Worm (Caenorhabditis elegans) whole organism, L1 larva: ENCODE data around the gene ZC239.14.

ENCODE experiments used
- C04F5.9 ChIP-seq: sonication (generic microtip); optimal IDR thresholded peaks from 2 replicates; lab custom pipeline; 2016; ENCODE audit warnings: missing genetic modification characterization, missing compliant biosample characterization
- C34B4.2 ChIP-seq: sonication (generic microtip); optimal IDR thresholded peaks from 2 replicates; lab custom pipeline; 2017; ENCODE audit warnings: mild to moderate bottlenecking, missing genetic modification characterization, missing compliant biosample characterization
- Y116A8C.19 ChIP-seq: sonication (generic microtip); optimal IDR thresholded peaks from 2 replicates; lab custom pipeline; 2016; ENCODE audit warnings: missing compliant biosample characterization, missing genetic modification characterization, borderline replicate concordance
- ama-1 ChIP-seq: fragments of 150-350 bp; optimal IDR thresholded peaks from 2 replicates; lab custom pipeline; 2014
- ceh-82 ChIP-seq, 3 experiments: fragments of 150-350 bp in 1 of 3; sonication (generic microtip) in 2 of 3; optimal IDR thresholded peaks; 2 replicates each; lab custom pipeline; 2014 to 2017; ENCODE audit warnings: missing biosample characterization in 3 of 3, missing genetic modification characterization in 3 of 3
- dpl-1 ChIP-seq, 3 experiments: fragments of 150-350 bp in 2 of 3; sonication (generic microtip) in 1 of 3; optimal IDR thresholded peaks; 2 replicates each; lab custom pipeline; 2014 to 2017; ENCODE audit warnings: missing biosample characterization in 3 of 3, missing genetic modification characterization in 3 of 3, missing genetic modification reagents in 3 of 3
- efl-3 ChIP-seq: fragments of 200-800 bp; sonication (Bioruptor generic); optimal IDR thresholded peaks from 2 replicates; lab custom pipeline; 2018; ENCODE audit warnings: mild to moderate bottlenecking, missing genetic modification characterization, missing compliant biosample characterization
- egl-27 ChIP-seq, 2 experiments: fragments of 150-350 bp in 1 of 2; sonication (generic microtip); optimal IDR thresholded peaks; 3 replicates each; lab custom pipeline; 2017 to 2018; ENCODE audit warnings: missing biosample characterization in 2 of 2, missing genetic modification characterization in 2 of 2, missing genetic modification reagents in 2 of 2
- elt-3 ChIP-seq, 6 experiments: fragments of 150-350 bp in 1 of 6; sonication (generic microtip); optimal IDR thresholded peaks; 2 replicates each; lab custom pipeline; 2017 to 2018; ENCODE audit warnings: missing biosample characterization in 6 of 6, missing genetic modification characterization in 6 of 6, inconsistent platforms in 1 of 6
- fkh-4 ChIP-seq: sonication (generic microtip); optimal IDR thresholded peaks from 2 replicates; lab custom pipeline; 2016; ENCODE audit warnings: missing compliant biosample characterization, missing genetic modification characterization, borderline replicate concordance
- grh-1 ChIP-seq: fragments of 200-800 bp; sonication (Bioruptor generic); IDR thresholded peaks from 2 replicates; pipeline ENCODE4 v1.3.6; 2022; ENCODE audit warnings: missing genetic modification reagents, missing genetic modification characterization, missing compliant biosample characterization
- hpl-2 ChIP-seq: fragments of 150-350 bp; optimal IDR thresholded peaks from 2 replicates; lab custom pipeline; 2014; ENCODE audit warnings: missing biosample characterization, missing genetic modification reagents, missing genetic modification characterization
- isw-1 ChIP-seq: fragments of 200-800 bp; sonication (Bioruptor generic); IDR thresholded peaks from 2 replicates; pipeline ENCODE4 v1.3.6; 2022; ENCODE audit warnings: missing genetic modification characterization, missing compliant biosample characterization
- lin-13 ChIP-seq: fragments of 150-350 bp; optimal IDR thresholded peaks from 2 replicates; lab custom pipeline; 2014; ENCODE audit warnings: missing biosample characterization, missing genetic modification reagents, missing genetic modification characterization
- lin-15B ChIP-seq: fragments of 150-350 bp; sonication (generic microtip); optimal IDR thresholded peaks from 3 replicates; lab custom pipeline; 2014; ENCODE audit warnings: missing biosample characterization, missing genetic modification characterization
- lin-35 ChIP-seq, 2 experiments: fragments of 150-350 bp; optimal IDR thresholded peaks; 2 replicates each; lab custom pipeline; 2014; ENCODE audit warnings: missing biosample characterization in 2 of 2, missing genetic modification characterization in 2 of 2, missing genetic modification reagents in 2 of 2
- lin-39 ChIP-seq: fragments of 150-350 bp; optimal IDR thresholded peaks from 2 replicates; lab custom pipeline; 2014; ENCODE audit warnings: missing biosample characterization, missing genetic modification reagents, missing genetic modification characterization
- lir-3 ChIP-seq: sonication (generic microtip); optimal IDR thresholded peaks from 2 replicates; lab custom pipeline; 2016; ENCODE audit warnings: mild to moderate bottlenecking, missing genetic modification characterization, moderate library complexity, missing compliant biosample characterization; ENCODE audit not compliant: poor library complexity
- mef-2 ChIP-seq: fragments of 150-350 bp; optimal IDR thresholded peaks from 2 replicates; lab custom pipeline; 2014; ENCODE audit warnings: missing biosample characterization, missing genetic modification characterization
- mep-1 ChIP-seq: fragments of 150-350 bp; optimal IDR thresholded peaks from 2 replicates; lab custom pipeline; 2014; ENCODE audit warnings: missing biosample characterization, missing genetic modification characterization
- nhr-20 ChIP-seq: sonication (generic microtip); optimal IDR thresholded peaks from 2 replicates; lab custom pipeline; 2016; ENCODE audit warnings: mild to moderate bottlenecking, missing genetic modification characterization, missing compliant biosample characterization
- nhr-47 ChIP-seq: sonication (generic microtip); optimal IDR thresholded peaks from 2 replicates; lab custom pipeline; 2016; ENCODE audit warnings: mild to moderate bottlenecking, missing genetic modification characterization, moderate library complexity, missing compliant biosample characterization
- nhr-85 ChIP-seq: sonication (generic microtip); peaks from one replicate; lab custom pipeline; 2016; ENCODE audit warnings: missing genetic modification characterization, inconsistent platforms, missing compliant biosample characterization
- nhr-90 ChIP-seq: sonication (generic microtip); optimal IDR thresholded peaks from 2 replicates; lab custom pipeline; 2016; ENCODE audit warnings: mild to moderate bottlenecking, missing genetic modification characterization, missing compliant biosample characterization; ENCODE audit not compliant: poor library complexity
- pag-3 ChIP-seq: sonication (generic microtip); optimal IDR thresholded peaks from 2 replicates; lab custom pipeline; 2017; ENCODE audit warnings: missing genetic modification characterization, mild to moderate bottlenecking, missing compliant biosample characterization, antibody characterized with exemption, borderline replicate concordance; ENCODE audit not compliant: insufficient read depth
- rnt-1 ChIP-seq: sonication (generic microtip); optimal IDR thresholded peaks from 2 replicates; lab custom pipeline; 2016; ENCODE audit warnings: mild to moderate bottlenecking, missing genetic modification characterization, moderate library complexity, missing compliant biosample characterization
- skn-1 ChIP-seq: fragments of 150-350 bp; optimal IDR thresholded peaks from 2 replicates; lab custom pipeline; 2014; ENCODE audit warnings: missing biosample characterization, missing genetic modification characterization
- snpc-4 ChIP-seq: fragments of 150-350 bp; optimal IDR thresholded peaks from 2 replicates; lab custom pipeline; 2014; ENCODE audit warnings: missing biosample characterization, missing genetic modification characterization
- sox-4 ChIP-seq: sonication (generic microtip); optimal IDR thresholded peaks from 2 replicates; lab custom pipeline; 2016; ENCODE audit warnings: missing genetic modification characterization, missing compliant biosample characterization
- sptf-1 ChIP-seq: fragments of 150-350 bp; optimal IDR thresholded peaks from 2 replicates; lab custom pipeline; 2014; ENCODE audit warnings: missing biosample characterization, missing genetic modification characterization
- tbx-2 ChIP-seq: sonication (generic microtip); optimal IDR thresholded peaks from 2 replicates; lab custom pipeline; 2016; ENCODE audit warnings: missing genetic modification characterization, missing compliant biosample characterization
- xbp-1 ChIP-seq: sonication (generic microtip); optimal IDR thresholded peaks from 2 replicates; lab custom pipeline; 2016; ENCODE audit warnings: missing genetic modification characterization, missing compliant biosample characterization
- ztf-11 ChIP-seq, 2 experiments: sonication (generic microtip); optimal IDR thresholded peaks; 2 replicates each; lab custom pipeline; 2016 to 2017; ENCODE audit warnings: missing genetic modification characterization in 2 of 2, missing biosample characterization in 1 of 2, missing compliant biosample characterization in 1 of 2
- ztf-4 ChIP-seq: fragments of 150-350 bp; optimal IDR thresholded peaks from 2 replicates; lab custom pipeline; 2014; ENCODE audit warnings: missing biosample characterization, missing genetic modification characterization

ZC239.14 gene

ce11 chrII:3209251-3209650 lies 12.6 kb downstream of the ZC239.14 start, which contains the start of gene ZC239.6 (continued):
- TF ChIP-seq Y116A8C.19 = no peak
- peak; percentile 17 for TF ChIP-seq nhr-47 (tag; lab: Kevin White, UChicago)
- TF ChIP-seq xbp-1 = peak; percentile 16
- peak; percentile 27 for TF ChIP-seq mep-1 (tag; lab: Kevin White, UChicago)
- no peak for TF ChIP-seq nhr-90 (tag; lab: Kevin White, UChicago)
- peak; percentile 53 for TF ChIP-seq rnt-1
- no peak for TF ChIP-seq fkh-4 (tag; lab: Kevin White, UChicago)
- no peak for TF ChIP-seq C34B4.2 (tag; lab: Kevin White, UChicago)
- TF ChIP-seq sptf-1 (tag; lab: Kevin White, UChicago) = no peak
- TF ChIP-seq dpl-1 (GFP tag; optimal IDR thresholded peaks at IDR 0.05; lab: Kevin White, UChicago) = peak in 2 of 3 experiments; percentile 4 to 42
- no peak for TF ChIP-seq isw-1 (GFP tag; lab: Robert Waterston, UW)
- no peak for TF ChIP-seq tbx-2 (tag; lab: Kevin White, UChicago)

- TF ChIP-seq ama-1 (lab: Kevin White, UChicago) (no peak), lin-35 (GFP tag; optimal IDR thresholded peaks at IDR 0.05; lab: Kevin White, UChicago) (no peak), snpc-4 (tag; lab: Kevin White, UChicago) (no peak), lir-3 (tag; lab: Kevin White, UChicago) (no peak), efl-3 (GFP tag; lab: Kevin White, UChicago) (no peak), sox-4 (tag; lab: Kevin White, UChicago) (no peak), sptf-1 (tag; lab: Kevin White, UChicago) (no peak), skn-1 (tag; lab: Kevin White, UChicago) (no peak), ztf-11 (tag; optimal IDR thresholded peaks at IDR 0.05; lab: Kevin White, UChicago) (no peak), C04F5.9 (tag; lab: Kevin White, UChicago) (no peak), hpl-2 (no peak), lin-15B (tag; lab: Kevin White, UChicago) (no peak), lin-39 (no peak), mef-2 (tag; lab: Kevin White, UChicago) (no peak), xbp-1 (no peak), grh-1 (GFP tag; lab: Robert Waterston, UW) (no peak), ztf-4 (no peak), pag-3 (tag; lab: Kevin White, UChicago) (no peak)
Measured at ce11 chrII:3208679-3209078, 13.2 kb downstream of the ZC239.14 start, which contains the start of gene sdz-35. Gene sdz-35, minus strand, starts transcription at chrII:3208779.

- TF ChIP-seq elt-3 (tag; optimal IDR thresholded peaks at IDR 0.05; lab: Kevin White, UChicago) (no peak), egl-27 (tag; optimal IDR thresholded peaks at IDR 0.05; lab: Kevin White, UChicago) (no peak), snpc-4 (tag; lab: Kevin White, UChicago) (no peak), ceh-82 (tag; optimal IDR thresholded peaks at IDR 0.05; lab: Kevin White, UChicago) (no peak), lin-13 (GFP tag; lab: Kevin White, UChicago) (no peak), nhr-85 (tag; lab: Kevin White, UChicago) (no peak)
Measured at ce11 chrII:3206423-3206989, 15.3 kb downstream of the ZC239.14 start, which contains the start of the genes ZC239.20 and ZC239.21. Gene ZC239.20, minus strand, starts transcription at chrII:3206523. Gene ZC239.21, plus strand, starts transcription at chrII:3206939.

- TF ChIP-seq lir-3 (tag; lab: Kevin White, UChicago) = no peak
- no peak for TF ChIP-seq nhr-20
Measured at ce11 chrII:3203415-3203814, 18.4 kb downstream of the ZC239.14 start, which contains the start of gene sri-50. Gene sri-50, plus strand, starts transcription at chrII:3203715.
